Fruit fly (Drosophila melanogaster) whole organism: ENCODE data around the gene CG15537.

ENCODE experiments used
- CG8478 ChIP-seq: fragments of >200 bp; optimal IDR thresholded peaks from 2 replicates; lab custom pipeline; 2018; ENCODE audit warnings: inconsistent platforms
- Dll ChIP-seq: fragments of >200 bp; optimal IDR thresholded peaks from 2 replicates; lab custom pipeline; 2017
- pan ChIP-seq: fragments of >200 bp; optimal IDR thresholded peaks from 2 replicates; lab custom pipeline; 2017
- usp ChIP-seq: fragments of >200 bp; optimal IDR thresholded peaks from 2 replicates; lab custom pipeline; 2017; ENCODE audit warnings: missing biosample characterization, missing genetic modification characterization, mixed read lengths

- TF ChIP-seq usp (GFP tag; lab: Kevin White, UChicago) (no peak), CG8478 (lab: Kevin White, UChicago) (no peak), Dll (lab: Kevin White, UChicago) (no peak), pan (lab: Kevin White, UChicago) (no peak)
Measured at dm6 chr3R:30386759-30387437, 56.5 kb downstream of the CG15537 start.
